Worm (Caenorhabditis elegans) whole organism, midembryonic: Measurements from ENCODE around the gene C06E4.3.

Experiments used
- T22C8.4 ChIP-seq: fragments of 200-800 bp; sonication (Bioruptor generic); IDR thresholded peaks from 2 replicates; pipeline ENCODE4 v1.3.6; 2022; ENCODE audit warnings: missing genetic modification characterization, missing compliant biosample characterization
- cog-1 ChIP-seq: sonication (generic microtip); optimal IDR thresholded peaks from 2 replicates; lab custom pipeline; 2016; ENCODE audit warnings: missing genetic modification characterization, missing compliant biosample characterization
- med-1 ChIP-seq: sonication (generic microtip); optimal IDR thresholded peaks from 2 replicates; lab custom pipeline; 2017; ENCODE audit warnings: missing genetic modification characterization, mild to moderate bottlenecking, missing compliant biosample characterization, antibody characterized with exemption, missing genetic modification reagents; ENCODE audit not compliant: insufficient read depth
- ref-1 ChIP-seq: fragments of 200-800 bp; sonication (Bioruptor generic); conservative IDR thresholded peaks from 2 replicates; pipeline ENCODE4 v1.3.6; 2022; ENCODE audit warnings: missing genetic modification reagents, missing genetic modification characterization, missing compliant biosample characterization
- tab-1 ChIP-seq: fragments of 200-800 bp; sonication (Bioruptor generic); IDR thresholded peaks from 2 replicates; pipeline ENCODE4 v1.3.6; 2022; ENCODE audit warnings: missing genetic modification characterization, missing compliant biosample characterization
- ztf-29 ChIP-seq: fragments of 200-800 bp; sonication (Bioruptor generic); IDR thresholded peaks from 2 replicates; pipeline ENCODE4 v1.3.6; 2022; ENCODE audit warnings: missing genetic modification reagents, missing genetic modification characterization, missing compliant biosample characterization

- TF ChIP-seq cog-1 (tag; lab: Kevin White, UChicago) (no peak), ztf-29 (GFP tag; lab: Robert Waterston, UW) (no peak), tab-1 (GFP tag; lab: Robert Waterston, UW) (no peak), med-1 (GFP tag; lab: Kevin White, UChicago) (no peak), ref-1 (GFP tag; lab: Robert Waterston, UW) (no peak), T22C8.4 (GFP tag; lab: Robert Waterston, UW) (no peak)
Observed at ce11 chrIV:7233566-7234014, 27.1 kb upstream of the C06E4.3 start.
